Worm (Caenorhabditis elegans) whole organism, midembryonic: ENCODE measurements around the gene nhr-103.

ENCODE experiments used
- T22C8.4 ChIP-seq: fragments of 200-800 bp; sonication (Bioruptor generic); IDR thresholded peaks from 2 replicates; pipeline ENCODE4 v1.3.6; 2022; ENCODE audit warnings: missing genetic modification characterization, missing compliant biosample characterization
- flt-1 ChIP-seq: fragments of 200-800 bp; sonication (Bioruptor generic); IDR thresholded peaks from 2 replicates; pipeline ENCODE4 v1.3.6; 2022; ENCODE audit warnings: missing genetic modification characterization, missing compliant biosample characterization
- klf-2 ChIP-seq: fragments of 200-800 bp; sonication (Bioruptor generic); conservative IDR thresholded peaks from 2 replicates; pipeline ENCODE4 v1.3.6; 2022; ENCODE audit warnings: missing genetic modification reagents, missing genetic modification characterization, missing compliant biosample characterization
- ref-1 ChIP-seq: fragments of 200-800 bp; sonication (Bioruptor generic); conservative IDR thresholded peaks from 2 replicates; pipeline ENCODE4 v1.3.6; 2022; ENCODE audit warnings: missing genetic modification reagents, missing genetic modification characterization, missing compliant biosample characterization
- tab-1 ChIP-seq: fragments of 200-800 bp; sonication (Bioruptor generic); IDR thresholded peaks from 2 replicates; pipeline ENCODE4 v1.3.6; 2022; ENCODE audit warnings: missing genetic modification characterization, missing compliant biosample characterization
- ztf-23 ChIP-seq: fragments of 200-800 bp; sonication (Bioruptor generic); IDR thresholded peaks from 2 replicates; pipeline ENCODE4 v1.3.6; 2022; ENCODE audit warnings: missing genetic modification reagents, missing genetic modification characterization, missing compliant biosample characterization
- ztf-29 ChIP-seq: fragments of 200-800 bp; sonication (Bioruptor generic); IDR thresholded peaks from 2 replicates; pipeline ENCODE4 v1.3.6; 2022; ENCODE audit warnings: missing genetic modification reagents, missing genetic modification characterization, missing compliant biosample characterization

ce11 chrV:2254553-2255124 lies 29.4 kb downstream of the nhr-103 start, which contains the start of gene str-253:
- TF ChIP-seq ztf-23 (GFP tag; lab: Robert Waterston, UW) (no peak), tab-1 (GFP tag; lab: Robert Waterston, UW) (no peak), ref-1 (GFP tag; lab: Robert Waterston, UW) (no peak), flt-1 (no peak), T22C8.4 (GFP tag; lab: Robert Waterston, UW) (no peak), klf-2 (GFP tag; lab: Robert Waterston, UW) (no peak), ztf-29 (no peak)
